Fruit fly (Drosophila melanogaster) whole organism, wandering third instar larva: ENCODE results near the gene Tg.

ENCODE experiments used
- Abd-B ChIP-seq: fragments of >200 bp; optimal IDR thresholded peaks from 2 replicates; lab custom pipeline; 2017; ENCODE audit warnings: missing biosample characterization, missing genetic modification characterization
- CG32264 ChIP-seq: fragments of 200-800 bp; sonication (Bioruptor generic); optimal IDR thresholded peaks from 2 replicates; lab custom pipeline; 2016; ENCODE audit warnings: missing biosample characterization, missing genetic modification characterization
- CG9705 ChIP-seq: fragments of 200-800 bp; sonication (Bioruptor generic); optimal IDR thresholded peaks from 2 replicates; lab custom pipeline; 2018; ENCODE audit warnings: missing biosample characterization, mild to moderate bottlenecking, missing genetic modification characterization
- CrebA ChIP-seq: fragments of 200-800 bp; sonication (Bioruptor generic); optimal IDR thresholded peaks from 2 replicates; lab custom pipeline; 2016; ENCODE audit warnings: missing biosample characterization, mild to moderate bottlenecking, missing genetic modification characterization, borderline replicate concordance
- Dif ChIP-seq: fragments of 200-275, 200-300 bp; sonication (Bioruptor generic); optimal IDR thresholded peaks from 2 replicates; lab custom pipeline; 2018; ENCODE audit warnings: missing biosample characterization, missing genetic modification characterization; ENCODE audit not compliant: partially characterized antibody
- HLH106 ChIP-seq: fragments of 200-800 bp; optimal IDR thresholded peaks from 3 replicates; lab custom pipeline; 2019; ENCODE audit warnings: missing biosample characterization, mild to moderate bottlenecking, missing genetic modification characterization, moderate library complexity
- Hnf4 ChIP-seq: fragments of 200-800 bp; sonication (Bioruptor generic); optimal IDR thresholded peaks from 2 replicates; lab custom pipeline; 2016; ENCODE audit warnings: missing biosample characterization, mild to moderate bottlenecking, missing genetic modification characterization
- Hr78 ChIP-seq: fragments of >200 bp; optimal IDR thresholded peaks from 2 replicates; lab custom pipeline; 2017; ENCODE audit warnings: missing biosample characterization, missing genetic modification characterization
- Hr83 ChIP-seq: fragments of 200-300 bp; sonication (Bioruptor generic); optimal IDR thresholded peaks from 2 replicates; lab custom pipeline; 2016; ENCODE audit warnings: missing biosample characterization, mild to moderate bottlenecking, missing genetic modification characterization, moderate library complexity; ENCODE audit not compliant: poor library complexity, severe bottlenecking
- Jra ChIP-seq: sonication (Bioruptor generic); optimal IDR thresholded peaks from 2 replicates; lab custom pipeline; 2016; ENCODE audit warnings: missing biosample characterization, missing genetic modification characterization
- Mio ChIP-seq: sonication (Bioruptor generic); optimal IDR thresholded peaks from 2 replicates; lab custom pipeline; 2016; ENCODE audit warnings: missing biosample characterization, missing genetic modification characterization
- Myc ChIP-seq: fragments of >200 bp; optimal IDR thresholded peaks from 2 replicates; lab custom pipeline; 2017
- N ChIP-seq: fragments of >200 bp; optimal IDR thresholded peaks from 2 replicates; lab custom pipeline; 2018; ENCODE audit warnings: missing biosample characterization, missing external identifiers, missing genetic modification characterization
- OdsH ChIP-seq: fragments of 200-800 bp; sonication (Bioruptor generic); optimal IDR thresholded peaks from 2 replicates; lab custom pipeline; 2016; ENCODE audit warnings: missing biosample characterization, mild to moderate bottlenecking, missing genetic modification characterization
- Rel ChIP-seq, 2 experiments: fragments of 200-800 bp; sonication (Bioruptor generic) in 1 of 2; optimal IDR thresholded peaks; 2 replicates in 1 of 2; 3 replicates in 1 of 2; lab custom pipeline; 2016 to 2019; ENCODE audit warnings: mild to moderate bottlenecking in 2 of 2, missing biosample characterization in 2 of 2, missing genetic modification characterization in 2 of 2, moderate library complexity in 1 of 2
- Sp1 ChIP-seq: fragments of 200-800 bp; sonication (Bioruptor generic); optimal IDR thresholded peaks from 3 replicates; lab custom pipeline; 2019; ENCODE audit warnings: missing biosample characterization, mild to moderate bottlenecking, missing genetic modification characterization, moderate library complexity
- Vsx2 ChIP-seq: fragments of 200-300, 225-300 bp; sonication (Bioruptor generic); optimal IDR thresholded peaks from 2 replicates; lab custom pipeline; 2018; ENCODE audit warnings: missing biosample characterization, missing genetic modification characterization; ENCODE audit not compliant: partially characterized antibody
- br ChIP-seq: fragments of 200-800 bp; sonication (Bioruptor generic); optimal IDR thresholded peaks from 2 replicates; lab custom pipeline; 2016; ENCODE audit warnings: missing biosample characterization, missing genetic modification characterization
- brk ChIP-seq: fragments of 200-800 bp; sonication (Bioruptor generic); optimal IDR thresholded peaks from 2 replicates; lab custom pipeline; 2016; ENCODE audit warnings: missing biosample characterization, mild to moderate bottlenecking, missing genetic modification characterization
- dl ChIP-seq, 2 experiments: fragments of 175-275, 200-275 bp in 1 of 2; fragments of 200-275 bp in 1 of 2; sonication (Bioruptor generic); optimal IDR thresholded peaks; lab custom pipeline; 2018; ENCODE audit warnings: mild to moderate bottlenecking in 2 of 2, missing biosample characterization in 2 of 2, missing genetic modification characterization in 2 of 2, moderate library complexity in 2 of 2; ENCODE audit not compliant: partially characterized antibody in 2 of 2, insufficient read depth in 1 of 2
- dmrt93B ChIP-seq: fragments of 200-800 bp; sonication (Bioruptor generic); optimal IDR thresholded peaks from 2 replicates; lab custom pipeline; 2018; ENCODE audit warnings: missing biosample characterization, mild to moderate bottlenecking, missing genetic modification characterization
- dsf ChIP-seq: sonication (Bioruptor generic); optimal IDR thresholded peaks from 2 replicates; lab custom pipeline; 2016; ENCODE audit warnings: missing biosample characterization, missing genetic modification characterization, borderline replicate concordance
- ey ChIP-seq: fragments of 200-800 bp; sonication (Bioruptor generic); optimal IDR thresholded peaks from 2 replicates; lab custom pipeline; 2016; ENCODE audit warnings: missing biosample characterization, missing genetic modification characterization
- foxo ChIP-seq, 2 experiments: fragments of 200-800 bp; sonication (Bioruptor generic); optimal IDR thresholded peaks; 2 replicates in 1 of 2; 3 replicates in 1 of 2; lab custom pipeline; 2016 to 2017; ENCODE audit warnings: missing biosample characterization in 2 of 2, missing genetic modification characterization in 2 of 2
- fru ChIP-seq: fragments of 200-800 bp; sonication (Bioruptor generic); optimal IDR thresholded peaks from 3 replicates; lab custom pipeline; 2016; ENCODE audit warnings: missing biosample characterization, mild to moderate bottlenecking, missing genetic modification characterization
- h ChIP-seq: fragments of 200-800 bp; sonication (Bioruptor generic); optimal IDR thresholded peaks from 3 replicates; lab custom pipeline; 2016; ENCODE audit warnings: missing biosample characterization, mild to moderate bottlenecking, missing genetic modification characterization
- jim ChIP-seq: fragments of 175-275, 200-325 bp; sonication (Bioruptor generic); optimal IDR thresholded peaks from 2 replicates; lab custom pipeline; 2016; ENCODE audit warnings: missing biosample characterization, mild to moderate bottlenecking, missing genetic modification characterization
- lola ChIP-seq: fragments of >200 bp; optimal IDR thresholded peaks from 2 replicates; lab custom pipeline; 2017; ENCODE audit warnings: missing biosample characterization, missing genetic modification characterization
- pan ChIP-seq: fragments of >200 bp; optimal IDR thresholded peaks from 2 replicates; lab custom pipeline; 2017
- psq ChIP-seq: fragments of 200-800 bp; sonication (Bioruptor generic); optimal IDR thresholded peaks from 3 replicates; lab custom pipeline; 2017; ENCODE audit warnings: missing biosample characterization, mild to moderate bottlenecking, missing genetic modification characterization, moderate library complexity
- rgr ChIP-seq: fragments of 200-800 bp; sonication (Bioruptor generic); optimal IDR thresholded peaks from 3 replicates; lab custom pipeline; 2016; ENCODE audit warnings: missing biosample characterization, mild to moderate bottlenecking, missing genetic modification characterization
- sage ChIP-seq: fragments of 200-800 bp; sonication (Bioruptor generic); optimal IDR thresholded peaks from 2 replicates; lab custom pipeline; 2016; ENCODE audit warnings: missing biosample characterization, mild to moderate bottlenecking, missing genetic modification characterization
- sv ChIP-seq: fragments of 200-800 bp; sonication (Bioruptor generic); optimal IDR thresholded peaks from 3 replicates; lab custom pipeline; 2016; ENCODE audit warnings: missing biosample characterization, missing genetic modification characterization
- tai ChIP-seq: sonication (Bioruptor generic); optimal IDR thresholded peaks from 2 replicates; lab custom pipeline; 2016; ENCODE audit warnings: missing biosample characterization, missing genetic modification characterization
- usp ChIP-seq: fragments of >200 bp; optimal IDR thresholded peaks from 2 replicates; lab custom pipeline; 2017; ENCODE audit warnings: missing biosample characterization, missing genetic modification characterization
- woc ChIP-seq: sonication (Bioruptor generic); optimal IDR thresholded peaks from 2 replicates; lab custom pipeline; 2016; ENCODE audit warnings: missing biosample characterization, mild to moderate bottlenecking, missing genetic modification characterization

The Tg gene

dm6 chr2L:8006038-8006437 is 5.2 kb upstream of the Tg start:
- TF ChIP-seq usp (no peak), pan (no peak), brk (GFP tag; lab: Kevin White, UChicago) (no peak), dmrt93B (GFP tag; lab: Kevin White, UChicago) (peak; percentile 27), Hnf4 (GFP tag; lab: Kevin White, UChicago) (no peak), CG9705 (GFP tag; lab: Kevin White, UChicago) (peak; percentile 42), Myc (lab: Kevin White, UChicago) (no peak), Hr83 (GFP tag; lab: Kevin White, UChicago) (no peak), sage (no peak), lola (GFP tag; lab: Kevin White, UChicago) (no peak), foxo (GFP tag; optimal IDR thresholded peaks at IDR 0.05; lab: Kevin White, UChicago) (peak in 1 of 2 experiments; percentile 54), N (no peak), h (GFP tag; lab: Kevin White, UChicago) (peak; percentile 74), Abd-B (GFP tag; lab: Kevin White, UChicago) (no peak), dsf (GFP tag; lab: Kevin White, UChicago) (no peak), fru (GFP tag; lab: Kevin White, UChicago) (peak; percentile 33), ey (GFP tag; lab: Kevin White, UChicago) (peak; percentile 55), br (GFP tag; lab: Kevin White, UChicago) (peak; percentile 51), sv (GFP tag; lab: Kevin White, UChicago) (no peak), Mio (GFP tag; lab: Kevin White, UChicago) (no peak), Sp1 (peak; percentile 34), dl (GFP tag; optimal IDR thresholded peaks at IDR 0.05; lab: Kevin White, UChicago; ENCODE audit: insufficient read depth in 1 of 2, partially characterized antibody in 2 of 2) (no peak), Dif (GFP tag; lab: Kevin White, UChicago) (no peak), Jra (peak; percentile 2), woc (peak; percentile 49), OdsH (GFP tag; lab: Kevin White, UChicago) (peak; percentile 50), rgr (GFP tag; lab: Kevin White, UChicago) (peak; percentile 52), CG32264 (GFP tag; lab: Kevin White, UChicago) (peak; percentile 31), HLH106 (tag; lab: Kevin White, UChicago) (peak; percentile 65), psq (GFP tag; lab: Kevin White, UChicago) (peak; percentile 32), tai (GFP tag; lab: Kevin White, UChicago) (no peak)

dm6 chr2L:8007160-8007876 is 3.9 kb upstream of the Tg start, which contains the start of gene Spn28Dc:
TSS of gene Spn28Dc (minus strand) at chr2L:8007210.
- TF ChIP-seq h (GFP tag; lab: Kevin White, UChicago) (peak; percentile 7), Myc (lab: Kevin White, UChicago) (no peak), Rel (GFP tag; optimal IDR thresholded peaks at IDR 0.05; lab: Kevin White, UChicago) (no peak), Rel (tag; optimal IDR thresholded peaks at IDR 0.05; lab: Kevin White, UChicago) (peak; percentile 75), Hnf4 (GFP tag; lab: Kevin White, UChicago) (no peak), Dif (GFP tag; lab: Kevin White, UChicago) (peak; percentile 39), CG9705 (GFP tag; lab: Kevin White, UChicago) (no peak), br (GFP tag; lab: Kevin White, UChicago) (peak; percentile 8), dl (GFP tag; optimal IDR thresholded peaks at IDR 0.05; lab: Kevin White, UChicago; ENCODE audit: insufficient read depth in 1 of 2, partially characterized antibody in 2 of 2) (peak; percentile 15 to 61)
- TF ChIP-seq, all 38 proteins: peak for 5

dm6 chr2L:8009283-8010211 is 1.7 kb upstream of the Tg start, which contains the start of gene CG12560:
TSS of gene CG12560 (minus strand) at chr2L:8009477.
- TF ChIP-seq psq (GFP tag; lab: Kevin White, UChicago) (no peak), jim (GFP tag; lab: Kevin White, UChicago) (peak; percentile 36), Dif (GFP tag; lab: Kevin White, UChicago) (peak; percentile 22), usp (no peak), Mio (GFP tag; lab: Kevin White, UChicago) (no peak), lola (GFP tag; lab: Kevin White, UChicago) (no peak), tai (GFP tag; lab: Kevin White, UChicago) (no peak), dsf (GFP tag; lab: Kevin White, UChicago) (no peak), br (GFP tag; lab: Kevin White, UChicago) (no peak), brk (GFP tag; lab: Kevin White, UChicago) (no peak), Vsx2 (GFP tag; lab: Kevin White, UChicago) (no peak), dl (GFP tag; optimal IDR thresholded peaks at IDR 0.05; lab: Kevin White, UChicago; ENCODE audit: insufficient read depth in 1 of 2, partially characterized antibody in 2 of 2) (no peak), CG9705 (GFP tag; lab: Kevin White, UChicago) (no peak), Jra (peak; percentile 2), CG32264 (GFP tag; lab: Kevin White, UChicago) (no peak), Hr78 (GFP tag; lab: Kevin White, UChicago) (no peak), CrebA (GFP tag; lab: Kevin White, UChicago) (peak; percentile 64), foxo (GFP tag; optimal IDR thresholded peaks at IDR 0.05; lab: Kevin White, UChicago) (peak in 1 of 2 experiments; percentile 0), Hr83 (GFP tag; lab: Kevin White, UChicago) (no peak), Sp1 (no peak), HLH106 (tag; lab: Kevin White, UChicago) (no peak), dmrt93B (GFP tag; lab: Kevin White, UChicago) (no peak), fru (GFP tag; lab: Kevin White, UChicago) (peak; percentile 41), Hnf4 (GFP tag; lab: Kevin White, UChicago) (peak; percentile 61), Rel (GFP tag; optimal IDR thresholded peaks at IDR 0.05; lab: Kevin White, UChicago) (no peak), Rel (tag; optimal IDR thresholded peaks at IDR 0.05; lab: Kevin White, UChicago) (no peak), OdsH (GFP tag; lab: Kevin White, UChicago) (peak; percentile 11), Abd-B (GFP tag; lab: Kevin White, UChicago) (no peak)
